Worm (Caenorhabditis elegans): Measurements from ENCODE around the gene W04G3.12.
A peak's percentile ranks its signal among the peaks of the same experiment; 100 is the strongest.

W04G3.12 gene

DNA sequence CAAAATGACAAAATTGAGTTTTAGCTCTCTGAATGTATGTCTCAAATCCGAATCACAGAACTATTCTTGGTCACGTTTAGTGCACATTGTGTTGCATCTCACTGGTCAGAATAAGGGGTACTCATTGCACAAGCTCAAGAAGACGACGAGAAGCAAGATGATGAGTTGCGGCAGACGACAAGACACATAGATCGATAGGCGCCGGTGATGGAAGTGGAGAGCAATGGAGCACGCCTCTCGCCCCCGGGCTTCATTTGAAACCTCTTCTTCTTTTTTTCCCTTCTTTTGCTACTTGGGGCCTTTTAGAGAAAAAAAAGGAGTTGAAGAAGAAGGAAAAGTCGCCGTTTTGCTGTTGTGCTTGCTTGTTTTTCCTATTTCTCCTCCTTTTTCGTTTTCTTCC is 8.3 kb downstream of the W04G3.12 start, which contains the start of gene apt-9:
apt-9 (plus strand) TSS at position 194 of the 400 bp plus-strand sequence.
- TF ChIP-seq fkh-10 (GFP tag; optimal IDR thresholded peaks at IDR 0.05), result peak; percentile 58
- peak; percentile 51; the same call in 1 of the 2 replicates for TF ChIP-seq ctbp-1 (GFP tag; IDR thresholded peaks at IDR 0.05)
- peak in 1 of 2 experiments; percentile 26 for TF ChIP-seq mdl-1 (tag; optimal IDR thresholded peaks at IDR 0.05)
- TF ChIP-seq unc-62 (GFP tag; optimal IDR thresholded peaks at IDR 0.05 in 1 of 2), result peak in 1 of 2 experiments; percentile 92
- no peak for TF ChIP-seq unc-62 (tag; optimal IDR thresholded peaks at IDR 0.05)
- TF ChIP-seq hlh-11 (tag; optimal IDR thresholded peaks at IDR 0.05), result no peak
- peak; percentile 43; the same call in 1 of the 2 replicates for TF ChIP-seq ceh-20 (GFP tag; IDR thresholded peaks at IDR 0.05)
- peak; percentile 64; the same call in 1 of the 2 replicates for TF ChIP-seq hmg-1.1 (GFP tag; IDR thresholded peaks at IDR 0.05)
- TF ChIP-seq php-3 (GFP tag; IDR thresholded peaks at IDR 0.05), result no peak
- TF ChIP-seq spr-3 (GFP tag; optimal IDR thresholded peaks at IDR 0.05), result no peak
- no peak for TF ChIP-seq cey-2 (tag; optimal IDR thresholded peaks at IDR 0.05; ENCODE audit: borderline replicate concordance, insufficient read depth)
- no peak for TF ChIP-seq pqm-1 (tag; optimal IDR thresholded peaks at IDR 0.05)
- TF ChIP-seq skn-1 (tag; optimal IDR thresholded peaks at IDR 0.05), result no peak
- TF ChIP-seq lsy-2 (tag; optimal IDR thresholded peaks at IDR 0.05), result peak in 1 of 2 experiments; percentile 50
- 0 out of 2 replicates have a peak, but pooled peaks have one; percentile 18 for TF ChIP-seq vab-7 (GFP tag; IDR thresholded peaks at IDR 0.05)
- TF ChIP-seq rbr-2 (tag; optimal IDR thresholded peaks at IDR 0.05), result peak; percentile 54
- peak; percentile 17; the same call in 1 of the 2 replicates for TF ChIP-seq set-16 (GFP tag; IDR thresholded peaks at IDR 0.05)
- no peak for TF ChIP-seq F44E2.7 (GFP tag; IDR thresholded peaks at IDR 0.05)
- TF ChIP-seq ztf-7 (tag; optimal IDR thresholded peaks at IDR 0.05), result no peak
- TF ChIP-seq mep-1 (tag; optimal IDR thresholded peaks at IDR 0.05), result peak; percentile 47
- peak; percentile 16 for TF ChIP-seq ceh-28 (tag; optimal IDR thresholded peaks at IDR 0.05)
- TF ChIP-seq jun-1 (tag; optimal IDR thresholded peaks at IDR 0.05), result no peak
- TF ChIP-seq egl-27 (tag; optimal IDR thresholded peaks at IDR 0.05), result no peak

DNA sequence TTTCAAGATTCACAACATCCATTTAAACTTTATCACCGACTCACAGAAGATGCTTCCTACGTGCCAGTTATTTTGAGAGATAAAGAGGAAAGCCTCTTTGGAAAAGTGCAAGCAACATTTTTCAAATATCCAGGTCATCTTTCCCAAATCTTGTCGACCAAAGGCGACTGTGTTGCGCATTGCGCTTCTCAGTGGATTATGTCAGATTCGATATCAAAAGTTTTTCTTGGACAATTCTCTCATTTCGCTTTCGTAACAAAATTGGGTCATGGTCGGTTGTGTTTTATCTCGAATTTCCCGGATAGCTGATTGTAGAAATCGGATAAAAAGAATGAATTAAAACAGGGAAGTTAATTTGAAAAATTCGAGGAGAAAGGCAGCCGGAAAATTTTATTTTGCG is 9.3 kb downstream of the W04G3.12 start:
- TF ChIP-seq mdl-1 (tag; optimal IDR thresholded peaks at IDR 0.05), result no peak
- no peak for TF ChIP-seq F37D6.2 (tag; optimal IDR thresholded peaks at IDR 0.05)
- TF ChIP-seq nhr-6 (tag; optimal IDR thresholded peaks at IDR 0.05), result no peak
- no peak for TF ChIP-seq ceh-44 (GFP tag; IDR thresholded peaks at IDR 0.05)
- TF ChIP-seq lin-39 (tag; optimal IDR thresholded peaks at IDR 0.05), result no peak
- no peak for TF ChIP-seq mxl-3 (GFP tag; optimal IDR thresholded peaks at IDR 0.05)
- TF ChIP-seq madf-5 (GFP tag; IDR thresholded peaks at IDR 0.05), result no peak
- TF ChIP-seq Y105C5A.15 (GFP tag; IDR thresholded peaks at IDR 0.05), result no peak
- no peak for TF ChIP-seq ztf-11 (tag; optimal IDR thresholded peaks at IDR 0.05)
- TF ChIP-seq nhr-237 (tag; optimal IDR thresholded peaks at IDR 0.05), result no peak
- no peak for TF ChIP-seq daf-8 (GFP tag; IDR thresholded peaks at IDR 0.05)
- TF ChIP-seq lin-1 (GFP tag; IDR thresholded peaks at IDR 0.05), result no peak
- TF ChIP-seq Y5F2A.4 (GFP tag; optimal IDR thresholded peaks at IDR 0.05), result no peak
- TF ChIP-seq gei-8 (GFP tag; optimal IDR thresholded peaks at IDR 0.05), result no peak
- no peak for TF ChIP-seq zfp-3 (GFP tag; conservative IDR thresholded peaks at IDR 0.05)

DNA sequence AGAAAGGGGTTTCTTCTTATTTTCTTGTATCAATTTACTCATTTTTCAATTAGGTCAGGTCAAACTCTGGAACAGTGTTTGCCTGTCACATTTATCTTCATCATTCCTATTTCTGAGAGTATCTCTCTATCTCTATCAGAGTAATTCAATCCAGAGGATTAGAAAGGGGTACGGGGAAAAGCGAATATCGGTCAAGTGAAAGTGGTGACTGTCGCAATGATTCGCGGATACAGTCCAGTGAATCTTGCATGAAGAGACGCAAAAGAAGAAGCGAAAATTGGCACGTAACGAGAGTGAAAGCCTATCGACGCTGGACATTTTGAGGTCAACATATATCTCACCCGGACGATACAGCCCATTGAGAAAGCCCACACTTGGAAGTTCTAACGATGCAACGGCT is 11.8 kb downstream of the W04G3.12 start, which contains the start of gene lpr-4:
lpr-4 (plus strand) TSS at position 328 of the 400 bp plus-strand sequence.
- TF ChIP-seq nhr-41 (GFP tag; IDR thresholded peaks at IDR 0.05) (no peak), rbr-2 (tag; optimal IDR thresholded peaks at IDR 0.05) (no peak), dmd-6 (GFP tag; IDR thresholded peaks at IDR 0.05) (no peak), set-16 (GFP tag; IDR thresholded peaks at IDR 0.05) (no peak), F49E8.2 (tag; optimal IDR thresholded peaks at IDR 0.05; ENCODE audit: borderline replicate concordance) (no peak), lin-29 (GFP tag; IDR thresholded peaks at IDR 0.05) (no peak), unc-130 (GFP tag; optimal IDR thresholded peaks at IDR 0.05) (no peak), gei-8 (GFP tag; optimal IDR thresholded peaks at IDR 0.05) (no peak), lin-1 (GFP tag; IDR thresholded peaks at IDR 0.05) (no peak), php-3 (GFP tag; IDR thresholded peaks at IDR 0.05) (no peak), ceh-62 (tag; optimal IDR thresholded peaks at IDR 0.05) (no peak), hlh-11 (tag; optimal IDR thresholded peaks at IDR 0.05) (peak; percentile 52), mdl-1 (tag; optimal IDR thresholded peaks at IDR 0.05) (no peak), mep-1 (tag; optimal IDR thresholded peaks at IDR 0.05) (no peak), hlh-30 (tag; optimal IDR thresholded peaks at IDR 0.05; ENCODE audit: insufficient read depth) (no peak), spr-3 (GFP tag; optimal IDR thresholded peaks at IDR 0.05) (no peak), fkh-10 (GFP tag; optimal IDR thresholded peaks at IDR 0.05) (no peak), unc-39 (tag; optimal IDR thresholded peaks at IDR 0.05) (no peak), egl-43 (GFP tag; IDR thresholded peaks at IDR 0.05) (peak; percentile 34; the same call in 1 of the 2 replicates), unc-62 (GFP tag; optimal IDR thresholded peaks at IDR 0.05 in 1 of 2) (peak in 1 of 2 experiments; percentile 91), unc-62 (tag; optimal IDR thresholded peaks at IDR 0.05) (no peak), F44E2.7 (GFP tag; IDR thresholded peaks at IDR 0.05) (no peak), nhr-28 (tag; optimal IDR thresholded peaks at IDR 0.05) (peak; percentile 19), R02D3.7 (tag; optimal IDR thresholded peaks at IDR 0.05) (no peak)
